Worm (Caenorhabditis elegans): Measurements from ENCODE around the gene Y116A8A.2.

Y116A8A.2 gene

DNA sequence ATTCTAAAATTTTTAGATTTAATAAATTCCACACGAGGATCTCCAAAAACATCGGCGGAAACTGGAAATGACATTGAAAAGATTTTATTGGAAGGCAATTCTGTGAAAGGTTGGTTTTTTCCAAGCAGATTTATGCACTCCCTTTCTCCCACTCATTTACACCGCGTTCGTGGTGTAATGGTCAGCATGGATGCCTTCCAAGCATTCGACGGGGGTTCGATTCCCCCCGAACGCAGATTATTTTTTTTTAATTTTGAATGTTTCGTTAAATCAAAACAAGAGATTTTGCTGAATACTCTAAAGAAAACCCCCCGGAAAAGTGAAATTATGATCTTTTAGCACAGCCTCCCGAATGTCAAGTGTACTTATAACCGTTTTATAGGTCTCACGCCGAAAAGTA, 37.8 kb downstream of the Y116A8A.2 start (continued):
- TF ChIP-seq ztf-11 (tag; optimal IDR thresholded peaks at IDR 0.05) (no peak), elt-1 (tag; optimal IDR thresholded peaks at IDR 0.05) (no peak), mdl-1 (tag; optimal IDR thresholded peaks at IDR 0.05) (no peak)

DNA sequence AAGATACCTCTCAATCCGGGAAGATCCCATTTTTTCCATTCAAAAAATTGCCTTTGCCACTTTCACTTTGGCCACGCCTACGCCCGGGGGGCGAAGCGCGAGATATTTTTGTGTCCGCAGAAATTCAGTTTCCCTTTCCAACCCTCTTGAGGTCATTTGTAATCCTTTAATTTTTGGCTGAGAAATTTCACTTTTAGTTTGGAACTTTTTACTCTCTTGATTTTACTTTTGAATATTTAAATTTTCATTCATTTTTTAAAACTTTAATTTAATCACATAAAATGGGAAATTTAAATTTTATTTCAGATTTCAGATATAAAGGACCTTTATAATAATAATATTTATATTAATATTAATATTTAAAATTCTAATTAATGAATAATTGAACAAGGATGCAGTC, 38.3 kb downstream of the Y116A8A.2 start, which contains the start of gene Y43D4A.5:
TSS of gene Y43D4A.5 (plus strand) at position 301 of the 400 bp plus-strand sequence.
- no peak for TF ChIP-seq ztf-4 (tag; optimal IDR thresholded peaks at IDR 0.05)
- TF ChIP-seq ztf-1 (GFP tag; conservative IDR thresholded peaks at IDR 0.05) = no peak
- TF ChIP-seq R02D3.7 (tag; optimal IDR thresholded peaks at IDR 0.05) = no peak
- no peak for TF ChIP-seq nhr-11 (tag; optimal IDR thresholded peaks at IDR 0.05)
- TF ChIP-seq dmd-4 (tag; optimal IDR thresholded peaks at IDR 0.05) = no peak
- TF ChIP-seq F13H6.1 (tag; optimal IDR thresholded peaks at IDR 0.05) = no peak

DNA sequence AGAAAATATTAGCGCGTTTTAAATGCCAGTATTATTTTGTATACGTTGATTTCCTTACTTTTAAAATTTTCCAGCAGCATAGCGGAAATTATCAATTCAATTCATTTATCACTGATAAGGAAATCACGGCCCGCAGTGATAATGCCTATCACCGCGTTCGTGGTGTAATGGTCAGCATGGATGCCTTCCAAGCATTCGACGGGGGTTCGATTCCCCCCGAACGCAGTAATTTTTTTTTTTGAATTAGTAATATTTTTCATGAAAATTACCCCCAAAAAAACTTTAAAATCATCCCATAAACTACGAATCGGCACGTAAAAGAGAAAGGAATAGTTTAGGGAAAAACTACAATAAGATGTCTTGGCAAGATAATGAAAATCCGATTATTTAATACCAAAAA, 38.7 kb downstream of the Y116A8A.2 start:
- TF ChIP-seq ztf-11 (tag; optimal IDR thresholded peaks at IDR 0.05) = no peak
- TF ChIP-seq fos-1 (tag; optimal IDR thresholded peaks at IDR 0.05) = peak; percentile 10
- TF ChIP-seq ztf-1 (GFP tag; conservative IDR thresholded peaks at IDR 0.05) = no peak
- peak; percentile 27 for TF ChIP-seq sma-3 (GFP tag; optimal IDR thresholded peaks at IDR 0.05)
- no peak for TF ChIP-seq mab-5 (tag; optimal IDR thresholded peaks at IDR 0.05)

Data from whole organism, L2 larva.